Worm (Caenorhabditis elegans): Measurements from ENCODE around the gene Y55D5A.4.
A peak's percentile ranks its signal among the peaks of the same experiment; 100 is the strongest.

Y55D5A.4 gene

ce11 chrIII:2962878-2963540 is 26.8 kb downstream of the Y55D5A.4 start:
- TF ChIP-seq ceh-28 (tag; optimal IDR thresholded peaks at IDR 0.05) (peak; percentile 80), lin-38 (GFP tag; IDR thresholded peaks at IDR 0.05) (0 out of 2 replicates have a peak, but pooled peaks have one; percentile 8)

ce11 chrIII:2961840-2962239 is 28.0 kb downstream of the Y55D5A.4 start:
- TF ChIP-seq ceh-28 (tag; optimal IDR thresholded peaks at IDR 0.05) (peak; percentile 70), daf-16 (GFP tag; optimal IDR thresholded peaks at IDR 0.05) (no peak), daf-16 (tag; optimal IDR thresholded peaks at IDR 0.05) (no peak), unc-62 (GFP tag; optimal IDR thresholded peaks at IDR 0.05 in 1 of 2) (peak in 1 of 2 experiments; percentile 22), unc-62 (tag; optimal IDR thresholded peaks at IDR 0.05) (no peak)

- peak; percentile 98 for TF ChIP-seq ceh-28 (tag; optimal IDR thresholded peaks at IDR 0.05)
- TF ChIP-seq F44E2.7 (GFP tag; IDR thresholded peaks at IDR 0.05), result peak; percentile 85
Measured at ce11 chrIII:2960740-2961361, 29.0 kb downstream of the Y55D5A.4 start.

- TF ChIP-seq nhr-237 (tag; optimal IDR thresholded peaks at IDR 0.05) (no peak), spr-3 (GFP tag; optimal IDR thresholded peaks at IDR 0.05) (no peak), aly-2 (tag; optimal IDR thresholded peaks at IDR 0.05) (no peak), unc-62 (GFP tag; optimal IDR thresholded peaks at IDR 0.05 in 1 of 2) (peak in 1 of 2 experiments; percentile 93), unc-62 (tag; optimal IDR thresholded peaks at IDR 0.05) (no peak), snpc-1.2 (GFP tag; IDR thresholded peaks at IDR 0.05) (no peak), ces-1 (GFP tag; optimal IDR thresholded peaks at IDR 0.05) (no peak), hmg-1.1 (GFP tag; IDR thresholded peaks at IDR 0.05) (no peak), arid-1 (GFP tag; conservative IDR thresholded peaks at IDR 0.05) (no peak)
Measured at ce11 chrIII:2952437-2952836, 37.4 kb downstream of the Y55D5A.4 start.

ce11 chrIII:2948310-2948961 is 41.4 kb downstream of the Y55D5A.4 start:
- no peak for TF ChIP-seq duxl-1 (tag; optimal IDR thresholded peaks at IDR 0.05; ENCODE audit: poor library complexity)
- no peak for TF ChIP-seq daf-16 (GFP tag; optimal IDR thresholded peaks at IDR 0.05)
- peak; percentile 49 for TF ChIP-seq daf-16 (tag; optimal IDR thresholded peaks at IDR 0.05)
- TF ChIP-seq set-16 (GFP tag; IDR thresholded peaks at IDR 0.05), result no peak
- 0 out of 2 replicates have a peak, but pooled peaks have one; percentile 17 for TF ChIP-seq lin-38 (GFP tag; IDR thresholded peaks at IDR 0.05)
- peak in 1 of 2 experiments; percentile 46 for TF ChIP-seq lsy-2 (tag; optimal IDR thresholded peaks at IDR 0.05)
- TF ChIP-seq lin-29 (GFP tag; IDR thresholded peaks at IDR 0.05), result peak; percentile 36; the same call in 1 of the 2 replicates
- TF ChIP-seq Y48G9A.11 (GFP tag; IDR thresholded peaks at IDR 0.05), result no peak
- TF ChIP-seq nhr-10 (tag; optimal IDR thresholded peaks at IDR 0.05), result no peak
- peak; percentile 74 for TF ChIP-seq hlh-30 (tag; optimal IDR thresholded peaks at IDR 0.05; ENCODE audit: insufficient read depth)
- no peak for TF ChIP-seq snpc-4 (tag; optimal IDR thresholded peaks at IDR 0.05)
- peak; percentile 83 for TF ChIP-seq hlh-11 (tag; optimal IDR thresholded peaks at IDR 0.05)
- peak; percentile 45 for TF ChIP-seq nhr-102 (tag; optimal IDR thresholded peaks at IDR 0.05)
- TF ChIP-seq dmd-6 (GFP tag; IDR thresholded peaks at IDR 0.05), result peak; percentile 82
- peak; percentile 24 for TF ChIP-seq dpl-1 (GFP tag; optimal IDR thresholded peaks at IDR 0.05)
- no peak for TF ChIP-seq madf-9 (GFP tag; conservative IDR thresholded peaks at IDR 0.05)
- peak; percentile 74 for TF ChIP-seq nhr-77 (tag; optimal IDR thresholded peaks at IDR 0.05)
- peak; percentile 88 for TF ChIP-seq nhr-28 (tag; optimal IDR thresholded peaks at IDR 0.05)
- no peak for TF ChIP-seq nhr-111 (GFP tag; optimal IDR thresholded peaks at IDR 0.05)
- no peak for TF ChIP-seq egl-43 (GFP tag; IDR thresholded peaks at IDR 0.05)
- no peak for TF ChIP-seq T20F7.1 (GFP tag; optimal IDR thresholded peaks at IDR 0.05)
- TF ChIP-seq ztf-11 (tag; optimal IDR thresholded peaks at IDR 0.05), result no peak
- 0 out of 2 replicates have a peak, but pooled peaks have one; percentile 34 for TF ChIP-seq lin-1 (GFP tag; IDR thresholded peaks at IDR 0.05)
- peak; percentile 44 for TF ChIP-seq pqm-1 (tag; optimal IDR thresholded peaks at IDR 0.05)
- no peak for TF ChIP-seq nhr-11 (tag; optimal IDR thresholded peaks at IDR 0.05)
- TF ChIP-seq mep-1 (tag; optimal IDR thresholded peaks at IDR 0.05), result peak; percentile 18
- peak; percentile 94 for TF ChIP-seq zip-2 (tag; optimal IDR thresholded peaks at IDR 0.05)
- 0 out of 2 replicates have a peak, but pooled peaks have one; percentile 34 for TF ChIP-seq tra-1 (GFP tag; IDR thresholded peaks at IDR 0.05)
- TF ChIP-seq nhr-48 (tag; optimal IDR thresholded peaks at IDR 0.05), result peak; percentile 82
- TF ChIP-seq mxl-3 (GFP tag; optimal IDR thresholded peaks at IDR 0.05), result peak; percentile 40
